Worm (Caenorhabditis elegans) whole organism, L4/young adult: ENCODE measurements around the gene era-1.

Experiments used
- W03F9.2 ChIP-seq: fragments of 150-350 bp; optimal IDR thresholded peaks from 2 replicates; lab custom pipeline; 2014; ENCODE audit warnings: missing biosample characterization, missing genetic modification characterization
- dao-5 ChIP-seq: sonication (generic microtip); optimal IDR thresholded peaks from 2 replicates; lab custom pipeline; 2016; ENCODE audit warnings: missing genotype, missing genetic modification characterization, moderate library complexity, missing compliant biosample characterization
- him-1 ChIP-seq: sonication (generic microtip); optimal IDR thresholded peaks from 2 replicates; lab custom pipeline; 2016; ENCODE audit warnings: missing genotype, missing genetic modification reagents, missing genetic modification characterization, missing compliant biosample characterization

- TF ChIP-seq him-1, result no peak
- TF ChIP-seq dao-5 (tag; lab: Kevin White, UChicago), result no peak
- TF ChIP-seq W03F9.2, result no peak
Observed at ce11 chrV:6688392-6688791, 14.5 kb upstream of the era-1 start, which contains the start of gene K11G9.5.
